Fruit fly (Drosophila melanogaster): ENCODE data around the gene Gr98c.

DNA sequence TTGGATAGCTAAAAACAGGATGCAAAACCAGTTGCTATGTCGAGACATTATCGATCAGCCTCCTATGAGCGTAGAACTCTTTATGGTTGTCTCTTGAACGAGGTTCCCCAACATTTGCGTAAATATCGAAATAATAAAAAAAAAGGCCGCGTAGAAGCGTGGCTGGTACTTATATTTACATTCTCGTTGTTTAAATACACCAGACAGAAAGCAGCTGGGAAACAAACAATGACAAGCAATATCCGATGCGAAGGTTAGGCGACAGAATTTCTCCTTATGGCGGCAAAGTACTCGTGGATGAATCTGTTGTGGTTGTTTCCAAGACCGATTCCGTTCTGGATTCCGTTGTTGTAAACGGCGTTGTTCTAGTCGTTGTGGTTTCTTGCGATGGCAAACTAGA is 42.3 kb upstream of the Gr98c start, which contains the start of gene CG43139:
- TF ChIP-seq foxo (GFP tag; optimal IDR thresholded peaks at IDR 0.05) (no peak), Abd-B (GFP tag; optimal IDR thresholded peaks at IDR 0.05) (no peak), N (GFP tag; optimal IDR thresholded peaks at IDR 0.05) (no peak)
